Worm (Caenorhabditis elegans) whole organism, L3 larva: Measurements from ENCODE around the gene K08D8.4.

ENCODE experiments used
- aly-2 ChIP-seq: fragments of 150-350 bp; optimal IDR thresholded peaks from 2 replicates; lab custom pipeline; 2014; ENCODE audit warnings: missing biosample characterization, missing genetic modification characterization
- ceh-16 ChIP-seq: sonication (generic microtip); optimal IDR thresholded peaks from 2 replicates; lab custom pipeline; 2017; ENCODE audit warnings: missing biosample characterization, missing genetic modification characterization
- ceh-28 ChIP-seq: fragments of 150-350 bp; optimal IDR thresholded peaks from 2 replicates; lab custom pipeline; 2014; ENCODE audit warnings: missing biosample characterization, missing genetic modification reagents, missing genetic modification characterization
- ceh-82 ChIP-seq: fragments of 150-350 bp; optimal IDR thresholded peaks from 2 replicates; lab custom pipeline; 2014; ENCODE audit warnings: missing biosample characterization, missing genetic modification characterization
- egl-27 ChIP-seq: sonication (generic microtip); optimal IDR thresholded peaks from 4 replicates; lab custom pipeline; 2017; ENCODE audit warnings: missing biosample characterization, missing genetic modification reagents, missing genetic modification characterization
- elt-1 ChIP-seq: fragments of 150-350 bp; optimal IDR thresholded peaks from 2 replicates; lab custom pipeline; 2014; ENCODE audit warnings: missing biosample characterization, missing genetic modification characterization
- elt-2 ChIP-seq: sonication (generic microtip); optimal IDR thresholded peaks from 2 replicates; lab custom pipeline; 2016; ENCODE audit warnings: missing genetic modification reagents, mild to moderate bottlenecking, missing genetic modification characterization, missing compliant biosample characterization
- elt-3 ChIP-seq, 3 experiments: fragments of 150-350 bp in 1 of 3; sonication (generic microtip) in 2 of 3; optimal IDR thresholded peaks; 2 replicates in 2 of 3; 4 replicates in 1 of 3; lab custom pipeline; 2014 to 2017; ENCODE audit warnings: missing biosample characterization in 3 of 3, missing genetic modification characterization in 3 of 3
- eor-1 ChIP-seq, 2 experiments: fragments of 150-350 bp; optimal IDR thresholded peaks; 2 replicates each; lab custom pipeline; 2014 to 2018; ENCODE audit warnings: missing biosample characterization in 2 of 2, missing genetic modification characterization in 2 of 2
- fos-1 ChIP-seq: fragments of 150-350 bp; optimal IDR thresholded peaks from 2 replicates; lab custom pipeline; 2014; ENCODE audit warnings: missing biosample characterization, missing genetic modification characterization
- hmg-11 ChIP-seq: sonication (generic microtip); optimal IDR thresholded peaks from 2 replicates; lab custom pipeline; 2016; ENCODE audit warnings: missing genetic modification characterization, missing compliant biosample characterization
- lin-15B ChIP-seq: fragments of 150-350 bp; optimal IDR thresholded peaks from 2 replicates; lab custom pipeline; 2014; ENCODE audit warnings: missing biosample characterization, missing genetic modification characterization
- lin-39 ChIP-seq: fragments of 150-350 bp; optimal IDR thresholded peaks from 2 replicates; lab custom pipeline; 2018; ENCODE audit warnings: missing biosample characterization, missing genetic modification reagents, missing genetic modification characterization
- mml-1 ChIP-seq: fragments of 150-350 bp; sonication (generic microtip); optimal IDR thresholded peaks from 3 replicates; lab custom pipeline; 2014; ENCODE audit warnings: missing biosample characterization, missing genetic modification characterization
- nfya-1 ChIP-seq: sonication (generic microtip); optimal IDR thresholded peaks from 2 replicates; lab custom pipeline; 2017; ENCODE audit warnings: missing genetic modification characterization, mild to moderate bottlenecking, missing compliant biosample characterization, antibody characterized with exemption, moderate library complexity; ENCODE audit not compliant: insufficient read depth
- nhr-12 ChIP-seq: fragments of 150-350 bp; optimal IDR thresholded peaks from 2 replicates; lab custom pipeline; 2014; ENCODE audit warnings: missing biosample characterization, missing genetic modification characterization
- nhr-237 ChIP-seq: fragments of 150-350 bp; optimal IDR thresholded peaks from 2 replicates; lab custom pipeline; 2014; ENCODE audit warnings: missing biosample characterization, missing genetic modification characterization
- nhr-25 ChIP-seq: sonication (generic microtip); optimal IDR thresholded peaks from 2 replicates; lab custom pipeline; 2017; ENCODE audit warnings: missing biosample characterization, missing genetic modification characterization
- nhr-28 ChIP-seq: fragments of 150-350 bp; optimal IDR thresholded peaks from 2 replicates; lab custom pipeline; 2014; ENCODE audit warnings: missing biosample characterization, missing genetic modification characterization
- nhr-43 ChIP-seq: sonication (generic microtip); optimal IDR thresholded peaks from 2 replicates; lab custom pipeline; 2016; ENCODE audit warnings: mild to moderate bottlenecking, missing genetic modification characterization, missing compliant biosample characterization; ENCODE audit not compliant: poor library complexity, severe bottlenecking
- nhr-67 ChIP-seq: fragments of 150-350 bp; optimal IDR thresholded peaks from 2 replicates; lab custom pipeline; 2014; ENCODE audit warnings: missing biosample characterization, missing genetic modification characterization
- nhr-76 ChIP-seq: fragments of 150-350 bp; sonication (generic microtip); optimal IDR thresholded peaks from 5 replicates; lab custom pipeline; 2014; ENCODE audit warnings: missing biosample characterization, missing genetic modification characterization
- pha-4 ChIP-seq: fragments of 150-350 bp; optimal IDR thresholded peaks from 2 replicates; lab custom pipeline; 2014; ENCODE audit warnings: missing biosample characterization, missing genetic modification reagents, missing genetic modification characterization
- pqm-1 ChIP-seq: fragments of 150-350 bp; optimal IDR thresholded peaks from 2 replicates; lab custom pipeline; 2017; ENCODE audit warnings: missing biosample characterization, missing genetic modification characterization, inconsistent platforms
- skn-1 ChIP-seq: fragments of 150-350 bp; optimal IDR thresholded peaks from 2 replicates; lab custom pipeline; 2014; ENCODE audit warnings: missing biosample characterization, missing genetic modification characterization
- unc-39 ChIP-seq: sonication (generic microtip); optimal IDR thresholded peaks from 4 replicates; lab custom pipeline; 2017; ENCODE audit warnings: missing biosample characterization, missing genetic modification characterization
- ztf-11 ChIP-seq: fragments of 150-350 bp; optimal IDR thresholded peaks from 2 replicates; lab custom pipeline; 2014; ENCODE audit warnings: missing biosample characterization, missing genetic modification characterization
- ztf-4 ChIP-seq: fragments of 150-350 bp; optimal IDR thresholded peaks from 2 replicates; lab custom pipeline; 2014; ENCODE audit warnings: missing biosample characterization, missing genetic modification characterization

K08D8.4 gene

DNA sequence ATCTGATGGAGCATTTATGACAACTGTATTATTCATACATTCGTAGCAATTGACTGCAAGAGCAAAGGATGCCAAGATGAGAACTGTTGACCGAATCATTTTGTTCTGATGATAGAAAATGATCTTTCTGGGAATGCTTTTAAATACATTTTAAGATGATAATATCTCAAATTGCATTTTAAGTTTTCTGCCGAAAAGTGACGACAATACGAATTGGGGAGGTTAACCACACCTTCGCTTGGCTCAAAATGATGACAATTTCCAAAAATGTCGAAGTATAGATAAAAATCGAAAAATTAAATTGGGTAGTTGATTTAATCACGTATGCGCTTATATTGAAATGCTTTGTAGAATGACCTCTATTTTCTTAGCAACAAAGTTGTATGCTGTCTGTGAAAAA is 31.5 kb upstream of the K08D8.4 start, which contains the start of gene dod-24:
TSS of gene dod-24 (minus strand) at position 101 of the 400 bp plus-strand sequence.
- TF ChIP-seq mml-1 (tag; lab: Kevin White, UChicago) (no peak), pqm-1 (tag; lab: Kevin White, UChicago) (no peak), elt-2 (tag; lab: Kevin White, UChicago) (peak; percentile 5)

ce11 chrIV:12936221-12936776 is 26.5 kb upstream of the K08D8.4 start, which contains the start of the genes cld-1 and dod-21:
TSS of gene cld-1 (minus strand) at chrIV:12936271.
TSS of gene dod-21 (plus strand) at chrIV:12936738.
- peak; percentile 98 for TF ChIP-seq elt-2 (tag; lab: Kevin White, UChicago)
- peak; percentile 49 for TF ChIP-seq pqm-1 (tag; lab: Kevin White, UChicago)
- TF ChIP-seq lin-39 (tag; lab: Kevin White, UChicago), result no peak
- TF ChIP-seq nfya-1 (tag; lab: Kevin White, UChicago), result peak; percentile 8
- TF ChIP-seq, all 47 proteins: peak for 3

DNA sequence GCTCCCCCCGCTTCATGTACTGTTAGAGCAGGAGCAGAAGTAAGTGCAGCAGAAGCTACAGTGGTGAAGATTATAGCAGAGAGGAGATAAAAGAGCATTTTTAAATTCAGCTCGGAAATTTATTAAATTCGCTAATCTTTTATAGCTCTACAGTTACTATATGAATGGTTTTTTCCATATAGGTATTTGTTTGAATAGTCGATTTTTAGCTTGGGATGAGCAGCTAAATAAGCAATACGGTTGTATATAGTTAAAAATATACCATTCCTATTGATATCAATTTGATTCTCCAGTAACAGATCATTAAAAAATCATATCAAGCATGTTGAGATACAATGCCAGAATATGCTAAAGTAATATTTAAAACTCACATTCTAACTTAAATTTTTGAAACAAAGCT is 16.8 kb upstream of the K08D8.4 start, which contains the start of gene srlf-5:
TSS of gene srlf-5 (minus strand) at position 101 of the 400 bp plus-strand sequence.
- TF ChIP-seq pha-4 (tag; lab: Kevin White, UChicago) (no peak), egl-27 (no peak), nhr-67 (tag; lab: Kevin White, UChicago) (no peak), nhr-76 (tag; lab: Kevin White, UChicago) (no peak), lin-15B (tag; lab: Kevin White, UChicago) (no peak), skn-1 (tag; lab: Kevin White, UChicago) (no peak), pqm-1 (tag; lab: Kevin White, UChicago) (no peak), ceh-28 (tag; lab: Kevin White, UChicago) (no peak), hmg-11 (tag; lab: Kevin White, UChicago) (no peak), ztf-4 (tag; lab: Kevin White, UChicago) (no peak), ceh-82 (no peak), nhr-12 (tag; lab: Kevin White, UChicago) (no peak)

DNA sequence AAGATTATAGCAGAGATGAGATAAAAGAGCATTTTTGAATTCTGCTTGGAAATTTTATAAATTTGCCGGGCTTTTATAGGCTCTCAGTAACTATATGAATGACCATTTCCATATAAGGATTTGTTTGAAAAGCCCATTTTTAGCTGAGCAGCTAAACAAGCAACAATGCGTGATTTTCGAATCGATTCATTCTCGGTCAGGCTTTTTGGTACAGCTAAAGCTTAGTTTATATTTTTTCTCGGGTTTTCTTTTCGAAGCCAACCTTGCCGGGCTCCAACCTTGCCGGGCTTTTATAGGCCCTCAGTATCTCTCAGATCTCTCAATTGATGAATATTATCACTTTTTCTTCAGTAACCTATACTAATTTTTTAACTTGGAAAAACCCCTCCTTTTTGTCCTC is 14.5 kb upstream of the K08D8.4 start, which contains the start of gene srlf-4:
TSS of gene srlf-4 (minus strand) at position 101 of the 400 bp plus-strand sequence.
- TF ChIP-seq mml-1 (tag; lab: Kevin White, UChicago) (no peak), pha-4 (tag; lab: Kevin White, UChicago) (no peak), ztf-11 (tag; lab: Kevin White, UChicago) (no peak), nhr-237 (tag; lab: Kevin White, UChicago) (no peak), pqm-1 (tag; lab: Kevin White, UChicago) (no peak), aly-2 (tag; lab: Kevin White, UChicago) (no peak), elt-3 (tag; optimal IDR thresholded peaks at IDR 0.05; lab: Kevin White, UChicago) (no peak), nhr-25 (tag; lab: Kevin White, UChicago) (no peak), eor-1 (tag; optimal IDR thresholded peaks at IDR 0.05; lab: Kevin White, UChicago) (no peak), nhr-28 (tag; lab: Kevin White, UChicago) (no peak), lin-39 (tag; lab: Kevin White, UChicago) (no peak), elt-1 (tag; lab: Kevin White, UChicago) (no peak), unc-39 (tag; lab: Kevin White, UChicago) (no peak), fos-1 (no peak)

DNA sequence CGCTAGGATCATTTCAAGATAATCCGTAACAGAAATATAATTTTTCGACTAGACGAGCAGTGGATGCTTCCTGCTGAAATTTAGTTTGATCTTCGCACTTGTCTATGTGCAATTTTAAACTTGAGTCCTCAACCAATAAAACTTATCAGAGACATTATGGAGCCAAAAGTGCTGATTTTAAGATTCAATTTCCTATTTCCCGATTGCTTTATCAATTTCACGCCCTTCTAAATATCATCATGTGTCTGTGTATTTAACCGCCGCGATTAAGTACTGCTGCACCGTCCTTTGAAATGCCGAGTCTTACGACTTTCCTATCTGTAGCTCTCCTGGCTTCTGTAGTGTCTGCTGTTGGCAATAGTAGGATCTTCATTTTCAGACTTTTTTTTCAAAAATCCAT is 11.2 kb upstream of the K08D8.4 start, which contains the start of gene C32H11.4:
TSS of gene C32H11.4 (plus strand) at position 238 of the 400 bp plus-strand sequence.
- TF ChIP-seq elt-2 (tag; lab: Kevin White, UChicago) (peak; percentile 85), pqm-1 (tag; lab: Kevin White, UChicago) (peak; percentile 69), nhr-43 (no peak), ceh-16 (tag; lab: Kevin White, UChicago) (no peak)

ce11 chrIV:12920553-12920952 is 10.8 kb upstream of the K08D8.4 start:
- no peak for TF ChIP-seq nhr-43
- TF ChIP-seq skn-1 (tag; lab: Kevin White, UChicago), result peak; percentile 33
- peak; percentile 52 for TF ChIP-seq pqm-1 (tag; lab: Kevin White, UChicago)
- TF ChIP-seq, all 47 proteins: peak for 2
